Worm (Caenorhabditis elegans) whole organism, late embryonic: ENCODE measurements around the gene K11H3.5.
"Not testable (repeated sequence)": the region's sequence is repeated elsewhere in the genome, so short reads cannot be mapped to it uniquely, and the experiment has no call there.

Experiments
- ceh-45 ChIP-seq: fragments of 200-800 bp; sonication (Bioruptor generic); IDR thresholded peaks from 2 replicates; pipeline ENCODE4 v1.3.6; 2022; ENCODE audit warnings: missing genetic modification reagents, missing genetic modification characterization, missing compliant biosample characterization
- fkh-10 ChIP-seq: fragments of 150-350 bp; optimal IDR thresholded peaks from 2 replicates; lab custom pipeline; 2014; ENCODE audit warnings: missing biosample characterization, missing genetic modification reagents, missing genetic modification characterization
- hlh-13 ChIP-seq: fragments of 200-800 bp; sonication (Bioruptor generic); optimal IDR thresholded peaks from 2 replicates; lab custom pipeline; 2018; ENCODE audit warnings: mild to moderate bottlenecking, missing genetic modification characterization, missing compliant biosample characterization
- hlh-6 ChIP-seq: sonication (generic microtip); optimal IDR thresholded peaks from 2 replicates; lab custom pipeline; 2016; ENCODE audit warnings: missing genotype, missing genetic modification characterization, missing compliant biosample characterization
- npax-4 ChIP-seq: sonication (generic microtip); optimal IDR thresholded peaks from 2 replicates; lab custom pipeline; 2016; ENCODE audit warnings: missing genetic modification characterization, missing compliant biosample characterization
- pat-9 ChIP-seq: fragments of 200-800 bp; sonication (Bioruptor generic); optimal IDR thresholded peaks from 2 replicates; lab custom pipeline; 2018; ENCODE audit warnings: mild to moderate bottlenecking, missing genetic modification characterization, moderate library complexity, missing compliant biosample characterization
- unc-42 ChIP-seq: sonication (generic microtip); optimal IDR thresholded peaks from 2 replicates; lab custom pipeline; 2016; ENCODE audit warnings: missing genotype, missing genetic modification characterization, missing compliant biosample characterization
- ztf-16 ChIP-seq: sonication (generic microtip); optimal IDR thresholded peaks from 2 replicates; lab custom pipeline; 2017; ENCODE audit warnings: missing genetic modification characterization, missing compliant biosample characterization

ce11 chrIII:9849111-9849510 is 5.5 kb downstream of the K11H3.5 start:
- TF ChIP-seq hlh-6 (tag; lab: Kevin White, UChicago); fkh-10 (GFP tag; lab: Kevin White, UChicago); unc-42 (tag; lab: Kevin White, UChicago); ceh-45 (GFP tag; lab: Robert Waterston, UW); ztf-16 (tag; lab: Kevin White, UChicago); pat-9 (tag; lab: Kevin White, UChicago); npax-4 (tag; lab: Kevin White, UChicago); hlh-13 (GFP tag; lab: Kevin White, UChicago): not testable (repeated sequence)
